Fruit fly (Drosophila melanogaster): ENCODE data around the gene mRpS35.

DNA sequence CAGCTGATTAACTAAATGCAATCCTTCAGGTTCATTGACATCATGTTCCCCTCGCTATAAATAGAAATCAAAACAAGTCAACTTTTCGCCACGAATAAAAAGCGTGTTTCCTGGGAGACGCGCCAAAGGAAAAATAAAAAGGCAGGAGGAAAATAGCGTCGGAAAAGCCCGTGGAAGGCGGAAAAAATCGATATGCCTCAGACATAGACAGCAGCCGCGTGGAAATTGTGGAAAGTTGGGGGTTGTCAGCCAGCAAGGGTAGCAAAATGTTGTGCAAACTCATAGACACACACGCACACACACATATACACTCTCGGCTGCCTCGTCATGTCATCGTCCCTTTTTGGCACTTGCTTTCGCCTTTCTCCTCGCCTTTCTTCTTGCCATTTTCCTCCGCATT, 47.5 kb downstream of the mRpS35 start:
- no peak for TF ChIP-seq Pif1A (GFP tag; optimal IDR thresholded peaks at IDR 0.05)
- TF ChIP-seq fd96Ca (GFP tag; IDR thresholded peaks at IDR 0.05) = no peak
- TF ChIP-seq CG9948 (tag; optimal IDR thresholded peaks at IDR 0.05) = no peak
- TF ChIP-seq CG15710 (tag; optimal IDR thresholded peaks at IDR 0.05) = no peak
- TF ChIP-seq Ets98B (GFP tag; IDR thresholded peaks at IDR 0.05) = no peak
- no peak for TF ChIP-seq EcR (GFP tag; optimal IDR thresholded peaks at IDR 0.05)
- TF ChIP-seq CG12605 (GFP tag; IDR thresholded peaks at IDR 0.05) = no peak
- TF ChIP-seq Pif1B (GFP tag; optimal IDR thresholded peaks at IDR 0.05) = no peak
- no peak for TF ChIP-seq CG8159 (tag; optimal IDR thresholded peaks at IDR 0.05)
- TF ChIP-seq CG8301 (tag; optimal IDR thresholded peaks at IDR 0.05) = no peak

All from whole organism, pupa.